Worm (Caenorhabditis elegans): Measurements from ENCODE around the gene irld-57.

Gene irld-57

DNA sequence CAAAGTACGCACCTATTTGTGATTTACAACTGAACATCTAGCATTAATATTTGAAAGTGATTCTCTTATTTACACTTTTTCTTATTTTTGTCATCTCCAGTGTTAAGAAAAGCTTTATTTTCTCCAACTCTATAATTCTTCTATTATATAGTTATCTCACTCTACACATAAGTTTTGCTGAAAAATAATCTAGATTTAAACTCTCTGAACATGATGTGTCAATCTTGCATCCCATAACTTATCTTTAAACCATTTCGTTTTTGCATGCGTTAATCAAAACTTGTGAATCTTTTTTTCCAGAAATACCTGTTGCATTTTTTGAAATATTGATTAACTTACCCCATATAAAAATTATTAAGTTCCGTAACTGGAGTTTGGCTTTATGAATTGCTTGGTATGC, 36.6 kb downstream of the irld-57 start, which contains the start of gene nhr-268:
Gene nhr-268, plus strand, starts transcription at position 301 of the 400 bp plus-strand sequence.
- TF ChIP-seq tbx-8 (GFP tag; optimal IDR thresholded peaks at IDR 0.05) (no peak), ceh-39 (tag; optimal IDR thresholded peaks at IDR 0.05) (no peak), mls-2 (tag; optimal IDR thresholded peaks at IDR 0.05) (no peak), unc-120 (tag; optimal IDR thresholded peaks at IDR 0.05; ENCODE audit: poor library complexity, severe bottlenecking) (no peak), M03D4.4 (tag; optimal IDR thresholded peaks at IDR 0.05) (no peak), unc-62 (GFP tag; optimal IDR thresholded peaks at IDR 0.05) (no peak), lsy-2 (tag; optimal IDR thresholded peaks at IDR 0.05) (no peak), ztf-11 (tag; optimal IDR thresholded peaks at IDR 0.05) (no peak), unc-39 (tag; optimal IDR thresholded peaks at IDR 0.05) (no peak), mep-1 (tag; optimal IDR thresholded peaks at IDR 0.05) (no peak), bed-3 (GFP tag; optimal IDR thresholded peaks at IDR 0.05) (no peak), mab-5 (tag; optimal IDR thresholded peaks at IDR 0.05) (no peak), ceh-83 (GFP tag; optimal IDR thresholded peaks at IDR 0.05) (no peak), ces-1 (GFP tag; optimal IDR thresholded peaks at IDR 0.05) (no peak), nhr-12 (tag; optimal IDR thresholded peaks at IDR 0.05) (no peak), nhr-28 (tag; optimal IDR thresholded peaks at IDR 0.05) (no peak), nhr-76 (tag; optimal IDR thresholded peaks at IDR 0.05) (no peak), sem-2 (GFP tag; optimal IDR thresholded peaks at IDR 0.05) (no peak), hlh-1 (tag; optimal IDR thresholded peaks at IDR 0.05) (no peak), ceh-43 (GFP tag; optimal IDR thresholded peaks at IDR 0.05) (no peak)

DNA sequence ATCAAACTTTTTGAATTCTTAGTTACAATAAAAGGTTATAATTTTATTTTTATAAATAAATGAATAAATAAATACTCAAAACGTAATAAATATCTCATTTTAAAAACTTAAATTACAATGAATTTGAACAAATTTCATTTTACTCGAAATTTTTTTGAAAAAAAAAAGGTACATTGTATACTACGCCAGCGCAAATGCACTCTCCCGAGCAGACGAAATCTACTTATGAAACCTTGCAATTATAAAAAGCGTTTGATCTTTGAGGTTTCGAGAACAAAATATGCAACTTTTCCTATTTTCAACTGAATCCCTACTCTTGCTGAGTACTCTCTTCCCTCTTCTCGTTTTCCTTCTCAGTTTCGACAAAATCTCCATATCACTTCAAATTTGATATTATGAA, 38.9 kb downstream of the irld-57 start, which contains the start of gene nhr-197:
Gene nhr-197, plus strand, starts transcription at position 301 of the 400 bp plus-strand sequence.
- TF ChIP-seq elt-1 (tag; optimal IDR thresholded peaks at IDR 0.05; ENCODE audit: borderline replicate concordance, insufficient read depth) = no peak
- TF ChIP-seq cnd-1 (tag; optimal IDR thresholded peaks at IDR 0.05) = no peak
- TF ChIP-seq flh-1 (GFP tag; optimal IDR thresholded peaks at IDR 0.05) = no peak
- TF ChIP-seq ceh-43 (GFP tag; optimal IDR thresholded peaks at IDR 0.05) = no peak

DNA sequence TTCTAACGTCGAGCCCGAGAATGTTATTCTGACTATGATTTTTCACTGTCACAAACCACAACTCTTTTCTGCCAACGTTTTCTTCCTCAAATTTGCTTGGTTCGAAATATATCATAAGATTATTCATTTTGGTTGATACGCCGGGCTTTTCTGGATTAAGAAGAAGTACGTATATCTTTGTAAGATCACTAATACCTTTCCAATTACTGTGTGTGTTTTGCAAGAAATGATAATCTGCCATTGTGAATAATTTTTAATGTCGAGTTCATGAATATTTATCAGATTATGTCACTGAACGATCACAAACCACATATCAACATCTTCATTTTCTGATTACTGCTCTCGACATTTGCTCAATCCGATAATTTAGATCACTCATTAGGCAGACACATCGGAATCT, 40.9 kb downstream of the irld-57 start, which contains the start of gene nhr-196:
Gene nhr-196, plus strand, starts transcription at position 118 of the 400 bp plus-strand sequence.
- TF ChIP-seq bed-3 (GFP tag; optimal IDR thresholded peaks at IDR 0.05) = no peak
- no peak for TF ChIP-seq nhr-12 (tag; optimal IDR thresholded peaks at IDR 0.05)
- no peak for TF ChIP-seq blmp-1 (tag; optimal IDR thresholded peaks at IDR 0.05)
- TF ChIP-seq flh-1 (GFP tag; optimal IDR thresholded peaks at IDR 0.05) = no peak
- no peak for TF ChIP-seq lsy-2 (tag; optimal IDR thresholded peaks at IDR 0.05)
- no peak for TF ChIP-seq mab-5 (tag; optimal IDR thresholded peaks at IDR 0.05)
- TF ChIP-seq nhr-28 (tag; optimal IDR thresholded peaks at IDR 0.05) = no peak
- no peak for TF ChIP-seq mls-2 (tag; optimal IDR thresholded peaks at IDR 0.05)
- no peak for TF ChIP-seq unc-39 (tag; optimal IDR thresholded peaks at IDR 0.05)
- no peak for TF ChIP-seq cnd-1 (tag; optimal IDR thresholded peaks at IDR 0.05)

DNA sequence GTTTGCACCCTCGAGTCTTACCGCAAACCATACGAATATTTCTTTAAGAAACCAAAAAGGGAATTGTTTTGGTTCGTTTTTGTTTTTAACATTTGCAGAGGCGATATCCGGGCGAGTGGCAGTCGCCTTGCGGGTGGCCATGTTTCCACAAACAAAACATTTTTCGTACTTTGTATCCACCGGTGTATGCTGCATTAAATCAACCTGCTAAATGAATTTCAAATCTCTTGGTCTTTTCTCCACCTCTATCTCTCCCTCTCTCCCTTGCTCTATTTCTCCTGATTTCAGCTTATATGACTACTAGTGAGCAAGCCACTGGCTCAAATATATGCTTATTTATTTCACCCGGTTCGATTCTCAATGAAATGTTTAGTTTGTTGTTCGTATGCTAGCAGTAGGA, 49.3 kb downstream of the irld-57 start, which contains the start of gene nhr-52:
Gene nhr-52, plus strand, starts transcription at position 301 of the 400 bp plus-strand sequence.
- TF ChIP-seq nhr-2 (tag; optimal IDR thresholded peaks at IDR 0.05) = no peak

DNA sequence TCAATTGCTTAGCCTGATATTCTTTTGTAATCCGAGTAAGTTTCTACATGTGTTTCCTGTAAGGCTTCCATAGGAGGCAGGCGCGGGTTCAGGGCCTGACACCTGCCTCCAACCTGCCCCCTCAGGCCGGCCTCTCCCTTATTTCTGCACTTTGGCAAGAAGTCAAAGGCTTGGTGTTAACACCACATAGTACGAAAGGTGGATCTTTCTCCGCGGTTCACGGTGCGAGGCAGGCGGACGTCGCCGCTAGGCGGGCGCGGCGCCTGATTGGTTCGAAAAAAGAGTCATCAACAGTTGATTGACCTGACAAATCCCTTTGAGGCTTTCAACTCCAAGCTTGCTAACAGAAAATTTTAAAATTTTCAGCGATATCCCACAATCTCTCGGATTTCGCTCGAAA, 51.6 kb downstream of the irld-57 start:
- TF ChIP-seq lsy-2 (tag; optimal IDR thresholded peaks at IDR 0.05) (no peak), mep-1 (tag; optimal IDR thresholded peaks at IDR 0.05) (no peak), mls-2 (tag; optimal IDR thresholded peaks at IDR 0.05) (no peak), unc-62 (GFP tag; optimal IDR thresholded peaks at IDR 0.05) (no peak), nhr-2 (tag; optimal IDR thresholded peaks at IDR 0.05) (no peak), bed-3 (GFP tag; optimal IDR thresholded peaks at IDR 0.05) (no peak), nhr-12 (tag; optimal IDR thresholded peaks at IDR 0.05) (no peak), elt-3 (tag; optimal IDR thresholded peaks at IDR 0.05) (no peak), nhr-76 (tag; optimal IDR thresholded peaks at IDR 0.05) (no peak), unc-39 (tag; optimal IDR thresholded peaks at IDR 0.05) (no peak)
